Fruit fly (Drosophila melanogaster) S2 (cell line): ENCODE data around the gene Hsp70Aa.

Experiments
- CG8478 ChIP-seq: fragments of >200 bp; optimal IDR thresholded peaks from 2 replicates; lab custom pipeline; 2018
- CTCF ChIP-seq, 2 experiments: fragments of >200 bp; optimal IDR thresholded peaks; 2 replicates each; lab custom pipeline; 2018

DNA sequence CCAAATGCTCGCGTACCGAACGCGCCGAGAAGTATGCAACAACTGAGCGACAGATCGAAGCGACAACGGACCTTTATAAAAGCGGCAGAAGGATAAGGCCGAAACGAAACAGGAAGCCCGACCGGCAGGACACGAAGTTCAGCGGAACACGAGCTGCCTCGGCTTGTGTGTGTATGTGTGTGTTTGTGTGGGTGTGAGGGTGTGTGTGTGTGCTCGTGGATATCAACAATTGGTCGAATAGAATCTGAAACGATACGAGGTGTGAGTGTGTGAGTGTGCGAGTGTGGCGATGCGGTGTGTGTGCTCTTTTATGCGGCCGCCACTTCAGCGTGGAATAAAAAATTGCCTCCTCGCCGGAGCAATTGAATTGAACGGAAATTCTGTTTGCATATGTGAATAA is 49.1 kb upstream of the Hsp70Aa start, which contains the start of gene Tk:
- TF ChIP-seq CTCF (optimal IDR thresholded peaks at IDR 0.05; lab: Kevin White, UChicago) (no peak), CG8478 (lab: Kevin White, UChicago) (no peak)
